Worm (Caenorhabditis elegans): ENCODE measurements around the gene clec-263.

Gene clec-263

DNA sequence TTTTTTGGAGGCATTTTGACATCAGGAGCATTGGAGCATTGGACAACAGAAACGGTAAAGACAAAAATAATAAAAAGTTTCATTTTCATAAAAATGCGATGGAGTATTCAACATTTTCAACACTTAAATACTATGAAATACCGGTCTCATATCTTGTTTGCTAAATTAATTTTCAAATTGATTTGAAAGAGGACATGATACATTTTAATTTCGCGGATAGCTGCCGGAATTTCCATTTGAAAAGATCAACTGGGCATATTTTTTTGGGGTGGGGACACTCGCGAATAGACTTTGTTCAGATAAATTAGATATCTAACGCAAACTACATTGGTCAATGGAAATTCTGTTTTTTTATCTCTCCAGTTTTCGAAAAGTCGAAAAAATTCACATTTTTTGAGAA, 20.3 kb downstream of the clec-263 start, which contains the start of gene F26F2.10:
F26F2.10 (minus strand) TSS at position 101 of the 400 bp plus-strand sequence.
- TF ChIP-seq ceh-13 (GFP tag; optimal IDR thresholded peaks at IDR 0.05) (no peak), hmg-4 (GFP tag; optimal IDR thresholded peaks at IDR 0.05) (no peak), aly-1 (tag; optimal IDR thresholded peaks at IDR 0.05) (no peak), ama-1 (optimal IDR thresholded peaks at IDR 0.05) (no peak), tra-4 (tag; optimal IDR thresholded peaks at IDR 0.05) (no peak), hmbx-1 (tag; optimal IDR thresholded peaks at IDR 0.05) (no peak), hnd-1 (tag; optimal IDR thresholded peaks at IDR 0.05) (no peak), ets-7 (tag; optimal IDR thresholded peaks at IDR 0.05) (no peak), ceh-36 (tag; optimal IDR thresholded peaks at IDR 0.05) (no peak), pes-1 (GFP tag; IDR thresholded peaks at IDR 0.05) (no peak), flt-1 (GFP tag; IDR thresholded peaks at IDR 0.05) (no peak), sea-1 (GFP tag; conservative IDR thresholded peaks at IDR 0.05) (no peak), scrt-1 (GFP tag; IDR thresholded peaks at IDR 0.05) (no peak)

DNA sequence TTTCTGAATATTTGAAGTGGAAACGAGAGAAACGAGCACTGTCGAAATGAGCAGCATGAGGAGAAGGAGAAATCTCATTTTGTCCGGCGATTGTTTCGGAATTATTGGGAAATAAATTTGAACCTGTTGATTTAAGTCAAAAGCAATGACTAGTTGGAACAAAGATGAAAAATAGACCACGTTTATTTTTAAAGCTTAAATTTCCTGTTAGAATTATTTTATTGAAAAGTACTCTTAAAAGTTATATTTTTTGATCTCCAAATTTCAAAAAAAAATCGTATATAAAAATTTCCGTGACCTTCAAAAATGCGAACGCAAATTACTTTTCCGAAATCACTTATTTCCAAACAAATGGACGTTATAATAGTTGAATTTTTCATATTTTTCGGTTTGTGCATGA, 21.2 kb downstream of the clec-263 start, which contains the start of gene F26F2.11:
F26F2.11 (minus strand) TSS at position 101 of the 400 bp plus-strand sequence.
- TF ChIP-seq scrt-1 (GFP tag; IDR thresholded peaks at IDR 0.05) (no peak), F13C5.2 (tag; optimal IDR thresholded peaks at IDR 0.05) (no peak), tbx-37 (GFP tag; conservative IDR thresholded peaks at IDR 0.05) (no peak), hmg-4 (GFP tag; optimal IDR thresholded peaks at IDR 0.05) (no peak)

DNA sequence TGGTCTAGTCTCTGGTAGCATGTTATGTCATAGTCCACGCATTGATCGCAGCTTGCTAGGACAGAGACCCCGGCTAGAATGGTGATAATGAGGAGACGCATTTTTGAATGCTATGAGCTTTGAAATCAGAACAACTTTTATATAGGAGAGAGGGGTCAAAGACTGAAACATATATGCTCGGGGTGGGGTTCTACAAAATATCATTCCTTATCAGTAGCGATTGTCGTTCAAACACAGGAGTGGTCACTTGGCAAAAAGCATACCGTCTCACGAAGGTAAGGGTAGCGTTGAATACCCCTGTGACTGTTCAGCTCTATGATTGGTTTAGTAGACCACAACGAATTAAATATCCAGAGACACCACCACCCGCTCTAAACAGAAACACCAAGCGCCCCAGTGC, 22.7 kb downstream of the clec-263 start, which contains the start of gene F46B3.1:
F46B3.1 (minus strand) TSS at position 101 of the 400 bp plus-strand sequence.
- TF ChIP-seq B0310.2 (tag; optimal IDR thresholded peaks at IDR 0.05) (no peak), tbx-37 (GFP tag; conservative IDR thresholded peaks at IDR 0.05) (no peak), pes-1 (GFP tag; IDR thresholded peaks at IDR 0.05) (no peak), tbx-11 (GFP tag; IDR thresholded peaks at IDR 0.05) (no peak), scrt-1 (GFP tag; IDR thresholded peaks at IDR 0.05) (no peak), hnd-1 (tag; optimal IDR thresholded peaks at IDR 0.05) (no peak), flt-1 (GFP tag; IDR thresholded peaks at IDR 0.05) (no peak), aly-1 (tag; optimal IDR thresholded peaks at IDR 0.05) (no peak), ets-7 (tag; optimal IDR thresholded peaks at IDR 0.05) (no peak), tra-4 (tag; optimal IDR thresholded peaks at IDR 0.05) (no peak), hmbx-1 (tag; optimal IDR thresholded peaks at IDR 0.05) (no peak), F13C5.2 (tag; optimal IDR thresholded peaks at IDR 0.05) (no peak), ama-1 (optimal IDR thresholded peaks at IDR 0.05) (no peak), ceh-13 (GFP tag; optimal IDR thresholded peaks at IDR 0.05) (no peak)

DNA sequence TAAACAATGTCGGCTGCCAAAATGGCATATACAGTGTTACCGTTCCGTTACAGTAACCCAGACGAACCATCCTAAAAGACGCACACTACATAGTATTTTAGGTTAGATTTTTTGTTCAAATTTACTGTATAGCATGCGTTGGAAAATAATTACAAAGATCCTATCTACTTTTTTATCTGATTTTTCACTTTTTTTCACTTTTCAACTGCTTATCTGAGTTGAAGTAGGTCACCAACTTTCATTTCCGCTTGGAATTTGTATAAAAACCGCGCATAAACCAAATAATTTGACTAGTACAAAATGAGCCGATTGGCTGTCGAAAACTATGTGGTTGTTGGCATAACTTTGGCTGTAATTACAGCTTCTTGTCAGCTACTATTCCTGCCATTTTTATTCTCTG, 25.4 kb downstream of the clec-263 start, which contains the start of gene col-163:
col-163 (plus strand) TSS at position 301 of the 400 bp plus-strand sequence.
- TF ChIP-seq tra-4 (tag; optimal IDR thresholded peaks at IDR 0.05) (no peak), ceh-36 (tag; optimal IDR thresholded peaks at IDR 0.05) (no peak), tbx-11 (GFP tag; IDR thresholded peaks at IDR 0.05) (no peak), hmg-4 (GFP tag; optimal IDR thresholded peaks at IDR 0.05) (no peak), hmbx-1 (tag; optimal IDR thresholded peaks at IDR 0.05) (no peak), pes-1 (GFP tag; IDR thresholded peaks at IDR 0.05) (no peak), B0310.2 (tag; optimal IDR thresholded peaks at IDR 0.05) (no peak), ets-7 (tag; optimal IDR thresholded peaks at IDR 0.05) (no peak), ama-1 (optimal IDR thresholded peaks at IDR 0.05) (no peak), aly-1 (tag; optimal IDR thresholded peaks at IDR 0.05) (no peak), scrt-1 (GFP tag; IDR thresholded peaks at IDR 0.05) (no peak), ceh-13 (GFP tag; optimal IDR thresholded peaks at IDR 0.05) (no peak), tbx-37 (GFP tag; conservative IDR thresholded peaks at IDR 0.05) (no peak), hnd-1 (tag; optimal IDR thresholded peaks at IDR 0.05) (no peak), F13C5.2 (tag; optimal IDR thresholded peaks at IDR 0.05) (no peak), sea-1 (GFP tag; conservative IDR thresholded peaks at IDR 0.05) (no peak), flt-1 (GFP tag; IDR thresholded peaks at IDR 0.05) (no peak)

DNA sequence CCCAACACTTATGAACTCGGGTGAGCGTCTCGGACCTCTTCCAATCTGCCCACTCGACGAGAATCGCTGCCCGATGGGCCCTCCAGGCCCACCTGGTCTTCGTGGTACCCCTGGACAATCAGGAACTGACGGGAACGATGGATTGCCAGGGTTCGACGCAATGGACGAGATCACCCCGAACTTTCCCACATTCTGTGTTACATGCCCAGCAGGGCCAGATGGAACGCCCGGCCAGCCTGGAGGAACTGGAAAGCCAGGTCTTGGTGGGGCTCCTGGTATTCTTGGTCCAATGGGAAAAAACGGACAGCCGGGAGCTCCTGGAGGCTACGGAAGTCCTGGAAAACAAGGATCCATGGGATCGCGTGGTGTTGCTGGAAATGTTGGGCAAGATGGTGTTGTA, 26.3 kb downstream of the clec-263 start:
- TF ChIP-seq ama-1 (optimal IDR thresholded peaks at IDR 0.05) (no peak), hnd-1 (tag; optimal IDR thresholded peaks at IDR 0.05) (no peak), hmbx-1 (tag; optimal IDR thresholded peaks at IDR 0.05) (no peak), tbx-11 (GFP tag; IDR thresholded peaks at IDR 0.05) (no peak), tbx-37 (GFP tag; conservative IDR thresholded peaks at IDR 0.05) (no peak), F13C5.2 (tag; optimal IDR thresholded peaks at IDR 0.05) (no peak), aly-1 (tag; optimal IDR thresholded peaks at IDR 0.05) (no peak), tra-4 (tag; optimal IDR thresholded peaks at IDR 0.05) (no peak), ceh-13 (GFP tag; optimal IDR thresholded peaks at IDR 0.05) (no peak), sea-1 (GFP tag; conservative IDR thresholded peaks at IDR 0.05) (no peak), scrt-1 (GFP tag; IDR thresholded peaks at IDR 0.05) (no peak), flt-1 (GFP tag; IDR thresholded peaks at IDR 0.05) (no peak), pes-1 (GFP tag; IDR thresholded peaks at IDR 0.05) (no peak), ets-7 (tag; optimal IDR thresholded peaks at IDR 0.05) (no peak), B0310.2 (tag; optimal IDR thresholded peaks at IDR 0.05) (no peak), hmg-4 (GFP tag; optimal IDR thresholded peaks at IDR 0.05) (no peak), ceh-36 (tag; optimal IDR thresholded peaks at IDR 0.05) (no peak)

DNA sequence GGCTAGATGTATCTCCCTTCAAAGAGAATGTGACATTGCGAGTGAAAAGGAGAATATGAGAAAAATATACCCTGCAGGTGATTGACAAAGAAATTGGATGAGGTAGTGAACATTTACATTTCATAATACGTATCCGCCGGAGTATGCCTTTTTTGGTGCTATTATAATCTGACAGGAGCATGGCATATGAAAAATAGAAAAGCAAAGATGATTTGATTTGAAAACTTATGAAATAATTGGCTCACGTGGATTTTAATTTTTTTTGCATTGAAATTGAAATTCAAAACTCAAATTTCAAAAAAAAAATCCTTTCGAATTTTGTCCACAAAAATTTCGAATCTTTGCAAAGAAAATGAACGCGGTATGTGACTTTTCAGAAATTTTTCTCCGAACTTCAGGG, 28.6 kb downstream of the clec-263 start, which contains the start of gene ttr-11:
ttr-11 (plus strand) TSS at position 301 of the 400 bp plus-strand sequence.
- TF ChIP-seq sea-1 (GFP tag; conservative IDR thresholded peaks at IDR 0.05), result no peak
- no peak for TF ChIP-seq B0310.2 (tag; optimal IDR thresholded peaks at IDR 0.05)
- TF ChIP-seq hmbx-1 (tag; optimal IDR thresholded peaks at IDR 0.05), result no peak
- no peak for TF ChIP-seq ceh-36 (tag; optimal IDR thresholded peaks at IDR 0.05)
- TF ChIP-seq flt-1 (GFP tag; IDR thresholded peaks at IDR 0.05), result no peak
- no peak for TF ChIP-seq hnd-1 (tag; optimal IDR thresholded peaks at IDR 0.05)
- TF ChIP-seq ets-7 (tag; optimal IDR thresholded peaks at IDR 0.05), result no peak
- no peak for TF ChIP-seq F13C5.2 (tag; optimal IDR thresholded peaks at IDR 0.05)
- no peak for TF ChIP-seq tbx-37 (GFP tag; conservative IDR thresholded peaks at IDR 0.05)
- no peak for TF ChIP-seq pes-1 (GFP tag; IDR thresholded peaks at IDR 0.05)
- TF ChIP-seq ama-1 (optimal IDR thresholded peaks at IDR 0.05), result no peak
- TF ChIP-seq tra-4 (tag; optimal IDR thresholded peaks at IDR 0.05), result no peak
- TF ChIP-seq ceh-13 (GFP tag; optimal IDR thresholded peaks at IDR 0.05), result no peak
- TF ChIP-seq hmg-4 (GFP tag; optimal IDR thresholded peaks at IDR 0.05), result no peak
- TF ChIP-seq scrt-1 (GFP tag; IDR thresholded peaks at IDR 0.05), result no peak

DNA sequence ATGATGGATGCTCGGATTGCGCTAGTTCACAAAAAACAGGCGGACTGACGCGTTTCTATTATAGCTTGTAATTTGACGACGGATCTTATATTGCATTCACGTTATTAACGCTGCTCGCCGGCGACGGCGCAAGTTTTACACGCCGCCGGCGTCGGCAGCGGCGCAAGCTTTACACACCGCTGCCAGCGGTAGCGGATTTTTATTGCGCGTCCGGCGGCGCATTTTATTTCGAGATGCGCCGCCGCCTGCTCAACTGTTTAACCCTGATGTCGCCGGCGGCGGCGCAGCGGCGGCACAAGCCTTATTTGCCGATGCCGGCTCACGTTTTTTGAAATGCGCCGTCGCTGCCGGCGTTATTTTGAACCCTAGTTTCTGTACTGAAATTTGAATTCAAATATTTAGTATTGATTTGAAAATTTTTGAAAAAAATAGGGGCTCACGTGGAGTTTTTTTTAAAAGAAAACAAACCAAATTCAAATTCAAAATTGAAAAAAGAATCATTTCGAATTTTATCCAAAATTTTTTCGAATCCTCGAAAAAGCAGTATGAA, 30.3 kb downstream of the clec-263 start, which contains the start of gene ttr-57:
ttr-57 (plus strand) TSS at position 500 of the 550 bp plus-strand sequence.
- no peak for TF ChIP-seq ets-7 (tag; optimal IDR thresholded peaks at IDR 0.05)
- TF ChIP-seq B0310.2 (tag; optimal IDR thresholded peaks at IDR 0.05), result no peak
- TF ChIP-seq tbx-37 (GFP tag; conservative IDR thresholded peaks at IDR 0.05), result no peak
- peak; percentile 36; the same call in 1 of the 2 replicates for TF ChIP-seq pes-1 (GFP tag; IDR thresholded peaks at IDR 0.05)
- no peak for TF ChIP-seq tra-4 (tag; optimal IDR thresholded peaks at IDR 0.05)
- TF ChIP-seq ama-1 (optimal IDR thresholded peaks at IDR 0.05), result no peak
- no peak for TF ChIP-seq tbx-11 (GFP tag; IDR thresholded peaks at IDR 0.05)
- no peak for TF ChIP-seq aly-1 (tag; optimal IDR thresholded peaks at IDR 0.05)

Data from whole organism, early embryonic.